Worm (Caenorhabditis elegans): Measurements from ENCODE around the gene acy-1.

DNA sequence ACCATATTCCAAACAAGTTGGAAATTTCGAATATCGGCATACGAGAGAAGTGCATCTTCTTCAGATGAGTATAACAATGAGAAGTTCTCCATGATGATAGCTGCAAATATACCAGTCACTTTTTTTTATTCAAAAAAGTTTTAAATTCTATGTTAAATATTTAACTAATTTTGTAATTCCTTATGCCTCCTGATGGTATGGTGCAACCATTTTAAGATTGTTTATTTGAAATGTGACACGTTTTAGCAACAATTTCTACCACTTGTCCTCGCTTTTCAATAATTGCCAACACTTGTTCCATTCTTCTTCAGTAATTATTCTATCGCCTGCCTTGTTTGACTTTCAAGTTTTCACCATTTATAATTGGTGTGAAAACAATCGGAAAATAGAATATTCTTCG is 24.0 kb downstream of the acy-1 start, which contains the start of gene F17C8.6:
- no peak for TF ChIP-seq elt-3 (tag; optimal IDR thresholded peaks at IDR 0.05)
- TF ChIP-seq nhr-237 (tag; optimal IDR thresholded peaks at IDR 0.05) = no peak
- no peak for TF ChIP-seq snpc-4 (tag; optimal IDR thresholded peaks at IDR 0.05)
- TF ChIP-seq nhr-28 (tag; optimal IDR thresholded peaks at IDR 0.05) = no peak
- TF ChIP-seq cnd-1 (tag; optimal IDR thresholded peaks at IDR 0.05) = no peak

All from whole organism, mixed stage, embryonic.